Fruit fly (Drosophila melanogaster): ENCODE measurements around the gene CG18789.
"Not testable (repeated sequence)": the region's sequence is repeated elsewhere in the genome, so short reads cannot be mapped to it uniquely, and the experiment has no call there.

CG18789 gene

dm6 chr2L:11995332-11995790 lies at the start of gene CG18789, which contains the start of gene Qtzl:
Gene CG18789, minus strand, starts transcription at chr2L:11995432.
Gene Qtzl, plus strand, starts transcription at chr2L:11995740.
- TF ChIP-seq pan (optimal IDR thresholded peaks at IDR 0.05); Mio (GFP tag; optimal IDR thresholded peaks at IDR 0.05); Hnf4 (GFP tag; optimal IDR thresholded peaks at IDR 0.05): not testable (repeated sequence)

dm6 chr2L:12044613-12045350 lies 49.5 kb upstream of the CG18789 start, which contains the start of gene CG6785:
Gene CG6785, minus strand, starts transcription at chr2L:12045200.
- TF ChIP-seq brk (GFP tag; optimal IDR thresholded peaks at IDR 0.05) = peak; percentile 83
- no peak for TF ChIP-seq lola (GFP tag; optimal IDR thresholded peaks at IDR 0.05)
- peak; percentile 91 for TF ChIP-seq h (GFP tag; optimal IDR thresholded peaks at IDR 0.05)
- peak; percentile 72 for TF ChIP-seq CG32264 (GFP tag; optimal IDR thresholded peaks at IDR 0.05)
- TF ChIP-seq OdsH (GFP tag; optimal IDR thresholded peaks at IDR 0.05) = peak; percentile 90
- peak; percentile 74 for TF ChIP-seq Jra (GFP tag; optimal IDR thresholded peaks at IDR 0.05)
- TF ChIP-seq Abd-B (GFP tag; optimal IDR thresholded peaks at IDR 0.05) = no peak
- peak; percentile 2 for TF ChIP-seq dsf (GFP tag; optimal IDR thresholded peaks at IDR 0.05; ENCODE audit: borderline replicate concordance)
- TF ChIP-seq jim (GFP tag; optimal IDR thresholded peaks at IDR 0.05) = peak; percentile 71
- TF ChIP-seq sv (GFP tag; optimal IDR thresholded peaks at IDR 0.05) = peak; percentile 64
- TF ChIP-seq N (GFP tag; optimal IDR thresholded peaks at IDR 0.05) = no peak
- no peak for TF ChIP-seq usp (GFP tag; optimal IDR thresholded peaks at IDR 0.05)
- peak; percentile 85 for TF ChIP-seq Hnf4 (GFP tag; optimal IDR thresholded peaks at IDR 0.05)
- TF ChIP-seq psq (GFP tag; optimal IDR thresholded peaks at IDR 0.05) = peak; percentile 60
- TF ChIP-seq Hr78 (GFP tag; optimal IDR thresholded peaks at IDR 0.05) = no peak
- TF ChIP-seq Myc (optimal IDR thresholded peaks at IDR 0.05) = no peak
- TF ChIP-seq Dfd (GFP tag; optimal IDR thresholded peaks at IDR 0.05) = no peak
- peak; percentile 67 for TF ChIP-seq sage (GFP tag; optimal IDR thresholded peaks at IDR 0.05)
- TF ChIP-seq dl (GFP tag; optimal IDR thresholded peaks at IDR 0.05; ENCODE audit: insufficient read depth in 1 of 2, partially characterized antibody in 2 of 2) = peak in 1 of 2 experiments; percentile 9
- peak; percentile 49 for TF ChIP-seq woc (GFP tag; optimal IDR thresholded peaks at IDR 0.05)
- peak; percentile 69 for TF ChIP-seq HLH106 (tag; optimal IDR thresholded peaks at IDR 0.05)
- TF ChIP-seq Dif (GFP tag; optimal IDR thresholded peaks at IDR 0.05; ENCODE audit: partially characterized antibody) = peak; percentile 71
- peak; percentile 33 for TF ChIP-seq Rel (GFP tag; optimal IDR thresholded peaks at IDR 0.05)
- TF ChIP-seq Rel (tag; optimal IDR thresholded peaks at IDR 0.05) = peak; percentile 73
- no peak for TF ChIP-seq CrebA (GFP tag; optimal IDR thresholded peaks at IDR 0.05; ENCODE audit: borderline replicate concordance)
- TF ChIP-seq fru (GFP tag; optimal IDR thresholded peaks at IDR 0.05) = peak; percentile 84
- TF ChIP-seq ey (GFP tag; optimal IDR thresholded peaks at IDR 0.05) = peak; percentile 76
- no peak for TF ChIP-seq GATAd (GFP tag; optimal IDR thresholded peaks at IDR 0.05)
- peak; percentile 54 for TF ChIP-seq CG9705 (GFP tag; optimal IDR thresholded peaks at IDR 0.05)
- peak; percentile 84 for TF ChIP-seq br (GFP tag; optimal IDR thresholded peaks at IDR 0.05)
- peak; percentile 94 for TF ChIP-seq Hr83 (GFP tag; optimal IDR thresholded peaks at IDR 0.05; ENCODE audit: poor library complexity, severe bottlenecking)
- no peak for TF ChIP-seq Vsx2 (GFP tag; optimal IDR thresholded peaks at IDR 0.05; ENCODE audit: partially characterized antibody)
- TF ChIP-seq Sp1 (GFP tag; optimal IDR thresholded peaks at IDR 0.05) = peak; percentile 86
- TF ChIP-seq pan (optimal IDR thresholded peaks at IDR 0.05) = no peak
- TF ChIP-seq rgr (GFP tag; optimal IDR thresholded peaks at IDR 0.05) = peak; percentile 92
- peak; percentile 33 for TF ChIP-seq Mio (GFP tag; optimal IDR thresholded peaks at IDR 0.05)
- peak; percentile 66 to 84 for TF ChIP-seq foxo (GFP tag; optimal IDR thresholded peaks at IDR 0.05)
- TF ChIP-seq tai (GFP tag; optimal IDR thresholded peaks at IDR 0.05) = no peak
- TF ChIP-seq dmrt93B (GFP tag; optimal IDR thresholded peaks at IDR 0.05) = peak; percentile 5

Data from whole organism, wandering third instar larva.